Fruit fly (Drosophila melanogaster) Kc167 (cell line): ENCODE measurements around the gene mTTF.

ENCODE experiments used
- h ChIP-seq: fragments of >200 bp; optimal IDR thresholded peaks from 3 replicates; lab custom pipeline; 2018; ENCODE audit warnings: missing external identifiers
- insv ChIP-seq: fragments of >200 bp; optimal IDR thresholded peaks from 3 replicates; lab custom pipeline; 2018; ENCODE audit warnings: missing external identifiers
- psq ChIP-seq: fragments of >200 bp; optimal IDR thresholded peaks from 2 replicates; lab custom pipeline; 2017; ENCODE audit warnings: missing external identifiers
- ttk ChIP-seq: sonication (Bioruptor generic); optimal IDR thresholded peaks from 2 replicates; lab custom pipeline; 2017; ENCODE audit warnings: missing external identifiers

DNA sequence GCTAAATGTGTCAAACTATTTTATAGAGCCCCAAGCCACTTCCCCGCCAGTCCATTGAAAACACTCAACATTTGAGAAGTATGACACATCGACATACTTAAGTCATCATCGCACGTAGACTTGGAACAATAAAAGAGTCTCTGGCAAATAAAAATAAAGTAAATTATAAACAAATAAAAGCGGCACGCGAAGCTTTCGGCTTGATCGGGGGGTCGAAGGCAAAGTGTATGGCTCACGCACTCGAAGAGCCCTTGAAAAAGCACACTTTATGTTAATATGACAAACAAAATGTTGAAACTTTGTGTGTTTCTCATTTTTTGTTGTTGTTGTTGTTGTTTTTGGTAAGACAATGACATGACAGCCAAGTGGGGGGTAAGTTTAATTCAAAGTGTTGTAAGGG lies 47.7 kb upstream of the mTTF start:
- no peak for TF ChIP-seq psq (lab: Kevin White, UChicago)
- no peak for TF ChIP-seq h (lab: Kevin White, UChicago)
- no peak for TF ChIP-seq insv
- no peak for TF ChIP-seq ttk (lab: Kevin White, UChicago)
